Fruit fly (Drosophila melanogaster) whole organism, embryonic: ENCODE results near the gene Lcp65Ab1.

ENCODE experiments used
- CG10209 ChIP-seq: fragments of 200-800 bp; sonication (Bioruptor generic); optimal IDR thresholded peaks from 3 replicates; lab custom pipeline; 2017; ENCODE audit warnings: missing biosample characterization, mild to moderate bottlenecking, missing genetic modification characterization, missing genetic modification reagents
- CG11504 ChIP-seq: fragments of 200-800 bp; sonication (Bioruptor generic); optimal IDR thresholded peaks from 3 replicates; lab custom pipeline; 2019; ENCODE audit warnings: missing biosample characterization, mild to moderate bottlenecking, missing genetic modification characterization, moderate library complexity
- CG12155 ChIP-seq: fragments of 200-800 bp; sonication (Bioruptor generic); optimal IDR thresholded peaks from 3 replicates; lab custom pipeline; 2016; ENCODE audit warnings: missing biosample characterization, missing genetic modification characterization
- CG1233 ChIP-seq: fragments of 200-800 bp; sonication (Bioruptor generic); optimal IDR thresholded peaks from 4 replicates; lab custom pipeline; 2018; ENCODE audit warnings: missing biosample characterization, mild to moderate bottlenecking, missing genetic modification characterization
- CG12391 ChIP-seq: fragments of 200-800 bp; sonication (Bioruptor generic); optimal IDR thresholded peaks from 3 replicates; lab custom pipeline; 2018; ENCODE audit warnings: missing biosample characterization, mild to moderate bottlenecking, missing genetic modification characterization, moderate library complexity
- CG12744 ChIP-seq: fragments of 200-800 bp; sonication (Bioruptor generic); optimal IDR thresholded peaks from 2 replicates; lab custom pipeline; 2016; ENCODE audit warnings: missing biosample characterization, missing genetic modification characterization
- CG13296 ChIP-seq: fragments of 200-800 bp; sonication (Bioruptor generic); optimal IDR thresholded peaks from 3 replicates; lab custom pipeline; 2018; ENCODE audit warnings: missing biosample characterization, mild to moderate bottlenecking, missing genetic modification characterization
- CG13424 ChIP-seq: fragments of 200-800 bp; sonication (Bioruptor generic); optimal IDR thresholded peaks from 2 replicates; lab custom pipeline; 2019; ENCODE audit warnings: missing biosample characterization, mild to moderate bottlenecking, missing genetic modification characterization, moderate library complexity
- CG13624 ChIP-seq: fragments of 200-800 bp; sonication (Bioruptor generic); optimal IDR thresholded peaks from 2 replicates; lab custom pipeline; 2016; ENCODE audit warnings: missing biosample characterization, missing genetic modification characterization
- CG14710 ChIP-seq: fragments of 200-800 bp; sonication (Bioruptor generic); optimal IDR thresholded peaks from 3 replicates; lab custom pipeline; 2019; ENCODE audit warnings: missing biosample characterization, mild to moderate bottlenecking, missing genetic modification characterization, moderate library complexity
- CG17186 ChIP-seq: fragments of 200-800 bp; sonication (Bioruptor generic); optimal IDR thresholded peaks from 3 replicates; lab custom pipeline; 2017; ENCODE audit warnings: missing biosample characterization, missing genetic modification reagents, missing genetic modification characterization
- CG18262 ChIP-seq: fragments of 200-800 bp; optimal IDR thresholded peaks from 3 replicates; lab custom pipeline; 2019; ENCODE audit warnings: missing biosample characterization, mild to moderate bottlenecking, missing genetic modification characterization, moderate library complexity
- CG18619 ChIP-seq: fragments of 200-800 bp; sonication (Bioruptor generic); optimal IDR thresholded peaks from 3 replicates; lab custom pipeline; 2017; ENCODE audit warnings: missing biosample characterization, mild to moderate bottlenecking, missing genetic modification characterization
- CG2712 ChIP-seq: fragments of 200-800 bp; optimal IDR thresholded peaks from 3 replicates; lab custom pipeline; 2019; ENCODE audit warnings: missing biosample characterization, mild to moderate bottlenecking, missing genetic modification characterization, moderate library complexity
- CG30403 ChIP-seq: fragments of 200-800 bp; sonication (Bioruptor generic); optimal IDR thresholded peaks from 3 replicates; lab custom pipeline; 2016; ENCODE audit warnings: missing biosample characterization, missing genetic modification characterization
- CG31388 ChIP-seq: fragments of 200-800 bp; sonication (Bioruptor generic); optimal IDR thresholded peaks from 2 replicates; lab custom pipeline; 2016; ENCODE audit warnings: missing biosample characterization, missing genetic modification characterization
- CG6765 ChIP-seq: fragments of 200-800 bp; sonication (Bioruptor generic); optimal IDR thresholded peaks from 3 replicates; lab custom pipeline; 2017; ENCODE audit warnings: missing biosample characterization, mild to moderate bottlenecking, missing genetic modification characterization
- CG9817 ChIP-seq: fragments of 200-800 bp; sonication (Bioruptor generic); optimal IDR thresholded peaks from 2 replicates; lab custom pipeline; 2018; ENCODE audit warnings: missing biosample characterization, mild to moderate bottlenecking, missing genetic modification characterization, moderate library complexity
- Camta ChIP-seq: fragments of 200-800 bp; sonication (Bioruptor generic); optimal IDR thresholded peaks from 2 replicates; lab custom pipeline; 2016; ENCODE audit warnings: missing biosample characterization, missing genetic modification characterization
- D19A ChIP-seq: fragments of 200-800 bp; optimal IDR thresholded peaks from 3 replicates; lab custom pipeline; 2019; ENCODE audit warnings: missing biosample characterization, mild to moderate bottlenecking, missing genetic modification characterization, moderate library complexity
- Doc2 ChIP-seq: fragments of 200-800 bp; sonication (Bioruptor generic); IDR thresholded peaks from 2 replicates; pipeline ENCODE4 v1.3.6; 2022; ENCODE audit warnings: missing biosample characterization, missing genetic modification characterization
- Doc3 ChIP-seq: fragments of 200-800 bp; sonication (Bioruptor generic); IDR thresholded peaks from 3 replicates; pipeline ENCODE4 v1.3.6; 2022; ENCODE audit warnings: missing biosample characterization, missing genetic modification characterization; ENCODE audit not compliant: partially characterized antibody
- ERR ChIP-seq: fragments of 200-800 bp; sonication (Bioruptor generic); optimal IDR thresholded peaks from 2 replicates; lab custom pipeline; 2016; ENCODE audit warnings: missing biosample characterization, missing genetic modification characterization
- Ets65A ChIP-seq: fragments of 200-800 bp; sonication (Bioruptor generic); peaks from one replicate; lab custom pipeline; 2016; ENCODE audit warnings: missing biosample characterization, missing genetic modification characterization
- HHEX ChIP-seq: fragments of 200-800 bp; sonication (Bioruptor generic); optimal IDR thresholded peaks from 3 replicates; lab custom pipeline; 2017; ENCODE audit warnings: missing biosample characterization, mild to moderate bottlenecking, missing genetic modification characterization, missing genetic modification reagents
- HLH3B ChIP-seq: fragments of 200-800 bp; sonication (Bioruptor generic); IDR thresholded peaks from 2 replicates; pipeline ENCODE4 v1.3.6; 2022; ENCODE audit warnings: missing biosample characterization, missing genetic modification characterization
- Hand ChIP-seq: fragments of 200-800 bp; sonication (Bioruptor generic); optimal IDR thresholded peaks from 2 replicates; lab custom pipeline; 2017; ENCODE audit warnings: mild to moderate bottlenecking, missing biosample characterization, missing genetic modification reagents, missing genetic modification characterization
- Lim3 ChIP-seq: fragments of 200-800 bp; sonication (Bioruptor generic); IDR thresholded peaks from 2 replicates; pipeline ENCODE4 v1.3.6; 2022; ENCODE audit warnings: missing biosample characterization, missing genetic modification characterization
- MBD-R2 ChIP-seq: fragments of 200-800 bp; sonication (Bioruptor generic); IDR thresholded peaks from 2 replicates; pipeline ENCODE4 v1.3.6; 2022; ENCODE audit warnings: missing biosample characterization, missing genetic modification characterization
- MESR4 ChIP-seq: fragments of 200-800 bp; sonication (Bioruptor generic); optimal IDR thresholded peaks from 2 replicates; lab custom pipeline; 2018; ENCODE audit warnings: missing biosample characterization, mild to moderate bottlenecking, missing genetic modification characterization, moderate library complexity
- Max ChIP-seq: fragments of 200-800 bp; sonication (Bioruptor generic); optimal IDR thresholded peaks from 2 replicates; lab custom pipeline; 2016; ENCODE audit warnings: missing biosample characterization, mild to moderate bottlenecking, missing genetic modification characterization
- Pdp1 ChIP-seq, 2 experiments: fragments of 200-800 bp; sonication (Bioruptor generic); optimal IDR thresholded peaks; 3 replicates each; lab custom pipeline; 2016; ENCODE audit warnings: missing biosample characterization in 2 of 2, missing genetic modification characterization in 2 of 2, mild to moderate bottlenecking in 1 of 2, moderate library complexity in 1 of 2
- Ravus ChIP-seq: fragments of 200-800 bp; sonication (Bioruptor generic); IDR thresholded peaks from 2 replicates; pipeline ENCODE4 v1.3.6; 2022; ENCODE audit warnings: missing biosample characterization, missing genetic modification characterization
- Six4 ChIP-seq: fragments of 200-800 bp; sonication (Bioruptor generic); optimal IDR thresholded peaks from 2 replicates; lab custom pipeline; 2016; ENCODE audit warnings: missing biosample characterization, missing genetic modification characterization
- cad ChIP-seq: fragments of >200 bp; optimal IDR thresholded peaks from 2 replicates; lab custom pipeline; 2017; ENCODE audit warnings: missing biosample characterization, missing genetic modification characterization
- crol ChIP-seq: fragments of 200-800 bp; sonication (Bioruptor generic); IDR thresholded peaks from 2 replicates; pipeline ENCODE4 v1.3.6; 2022; ENCODE audit warnings: missing biosample characterization, missing genetic modification characterization
- cwo ChIP-seq: fragments of 200-800 bp; sonication (Bioruptor generic); optimal IDR thresholded peaks from 3 replicates; lab custom pipeline; 2017; ENCODE audit warnings: missing biosample characterization, missing genetic modification characterization, mild to moderate bottlenecking, moderate library complexity, missing genetic modification reagents
- fru ChIP-seq: fragments of >200 bp; optimal IDR thresholded peaks from 2 replicates; lab custom pipeline; 2017
- gem ChIP-seq: fragments of 200-800 bp; sonication (Bioruptor generic); optimal IDR thresholded peaks from 2 replicates; lab custom pipeline; 2019; ENCODE audit warnings: missing biosample characterization, mild to moderate bottlenecking, missing genetic modification characterization, moderate library complexity
- nerfin-2 ChIP-seq: fragments of 200-800 bp; sonication (Bioruptor generic); IDR thresholded peaks from 2 replicates; pipeline ENCODE4 v1.3.6; 2022; ENCODE audit warnings: missing biosample characterization, missing genetic modification characterization; ENCODE audit not compliant: partially characterized antibody
- p53 ChIP-seq: fragments of 200-800 bp; sonication (Bioruptor generic); optimal IDR thresholded peaks from 2 replicates; lab custom pipeline; 2016; ENCODE audit warnings: missing biosample characterization, missing genetic modification characterization
- pita ChIP-seq: fragments of 200-800 bp; sonication (Bioruptor generic); optimal IDR thresholded peaks from 2 replicates; lab custom pipeline; 2017; ENCODE audit warnings: missing biosample characterization, mild to moderate bottlenecking, missing genetic modification characterization
- ro ChIP-seq: fragments of 200-800 bp; sonication (Bioruptor generic); IDR thresholded peaks from 2 replicates; pipeline ENCODE4 v1.3.6; 2022; ENCODE audit warnings: missing biosample characterization, missing genetic modification characterization
- sc ChIP-seq, 3 experiments: fragments of >200 bp in 2 of 3; fragments of 200-800 bp in 1 of 3; sonication (Bioruptor generic) in 1 of 3; optimal IDR thresholded peaks; 2 replicates in 2 of 3; 3 replicates in 1 of 3; lab custom pipeline; 2017; ENCODE audit warnings: mild to moderate bottlenecking in 1 of 3, missing biosample characterization in 1 of 3, missing genetic modification characterization in 1 of 3, missing genetic modification reagents in 1 of 3
- ssp ChIP-seq: fragments of 200-800 bp; sonication (Bioruptor generic); IDR thresholded peaks from 2 replicates; pipeline ENCODE4 v1.3.6; 2022; ENCODE audit warnings: missing biosample characterization, missing genetic modification characterization
- stc ChIP-seq: fragments of 200-800 bp; sonication (Bioruptor generic); IDR thresholded peaks from 2 replicates; pipeline ENCODE4 v1.3.6; 2022; ENCODE audit warnings: missing biosample characterization, missing genetic modification characterization
- tgo ChIP-seq: fragments of 200-800 bp; sonication (Bioruptor generic); IDR thresholded peaks from 3 replicates; pipeline ENCODE4 v1.3.6; 2022; ENCODE audit warnings: missing biosample characterization, missing genetic modification characterization
- tll ChIP-seq, 2 experiments: fragments of 200-800 bp in 1 of 2; fragments of >200 bp in 1 of 2; sonication (Bioruptor generic) in 1 of 2; optimal IDR thresholded peaks; 2 replicates each; lab custom pipeline; 2017 to 2019; ENCODE audit warnings: missing biosample characterization in 2 of 2, missing genetic modification characterization in 2 of 2, mild to moderate bottlenecking in 1 of 2, moderate library complexity in 1 of 2
- trem ChIP-seq: fragments of 200-800 bp; optimal IDR thresholded peaks from 3 replicates; lab custom pipeline; 2019; ENCODE audit warnings: missing biosample characterization, mild to moderate bottlenecking, missing genetic modification characterization, moderate library complexity
- tx ChIP-seq: fragments of 200-800 bp; sonication (Bioruptor generic); optimal IDR thresholded peaks from 2 replicates; lab custom pipeline; 2016; ENCODE audit warnings: missing biosample characterization, missing genetic modification characterization
- wdn ChIP-seq: fragments of 200-800 bp; sonication (Bioruptor generic); IDR thresholded peaks from 2 replicates; pipeline ENCODE4 v1.3.6; 2022; ENCODE audit warnings: missing biosample characterization, missing genetic modification characterization
- wor ChIP-seq: fragments of 200-800 bp; sonication (Bioruptor generic); IDR thresholded peaks from 2 replicates; pipeline ENCODE4 v1.3.6; 2022; ENCODE audit warnings: missing biosample characterization, missing genetic modification characterization

Gene Lcp65Ab1

DNA sequence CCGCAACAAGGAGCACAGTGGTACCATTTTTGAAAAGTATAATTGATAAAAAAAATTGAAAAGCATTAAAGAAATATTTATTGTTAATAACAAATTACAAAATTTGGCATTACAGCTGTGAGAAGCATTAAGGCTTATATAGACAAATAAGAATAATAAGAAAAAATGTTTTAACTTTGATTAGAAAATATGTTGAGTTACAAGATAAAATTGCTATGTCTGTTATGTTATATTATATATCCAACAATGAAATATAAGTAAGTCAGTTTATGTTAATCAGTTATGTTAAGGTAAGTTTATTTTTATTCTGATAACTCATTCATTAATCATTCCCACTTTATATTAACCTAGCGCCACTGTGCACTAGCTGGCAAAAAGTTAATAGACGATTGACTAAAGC lies 10.5 kb downstream of the Lcp65Ab1 start (continued):
- TF ChIP-seq HLH3B (GFP tag; lab: Robert Waterston, UW), result no peak
- TF ChIP-seq CG13424 (tag; lab: Kevin White, UChicago), result peak; percentile 12
- TF ChIP-seq p53, result no peak
- no peak for TF ChIP-seq CG13624 (GFP tag; lab: Kevin White, UChicago)
- TF ChIP-seq MBD-R2 (GFP tag; lab: Robert Waterston, UW), result no peak
- no peak for TF ChIP-seq CG1233 (GFP tag; lab: Kevin White, UChicago)
- TF ChIP-seq D19A, result peak; percentile 35
- TF ChIP-seq tgo, result no peak
- peak; percentile 47 for TF ChIP-seq CG12391 (tag; lab: Kevin White, UChicago)
- TF ChIP-seq sc (optimal IDR thresholded peaks at IDR 0.05; lab: Kevin White, UChicago), result no peak
- no peak for TF ChIP-seq sc (GFP tag; optimal IDR thresholded peaks at IDR 0.05; lab: Kevin White, UChicago)
- TF ChIP-seq cad (GFP tag; lab: Kevin White, UChicago), result no peak
- no peak for TF ChIP-seq CG9817 (tag; lab: Kevin White, UChicago)
- TF ChIP-seq trem, result peak; percentile 16
- TF ChIP-seq Six4, result no peak
- TF ChIP-seq CG12744 (GFP tag; lab: Kevin White, UChicago), result no peak
- no peak for TF ChIP-seq CG6765 (GFP tag; lab: Kevin White, UChicago)
- TF ChIP-seq CG2712 (tag; lab: Kevin White, UChicago), result peak; percentile 65
- TF ChIP-seq wor (GFP tag; lab: Robert Waterston, UW), result no peak
- TF ChIP-seq Pdp1 (GFP tag; optimal IDR thresholded peaks at IDR 0.05; lab: Kevin White, UChicago), result no peak
- TF ChIP-seq ERR (GFP tag; lab: Kevin White, UChicago), result no peak
- no peak for TF ChIP-seq HHEX
- no peak for TF ChIP-seq CG31388 (GFP tag; lab: Kevin White, UChicago)
- TF ChIP-seq CG30403 (GFP tag; lab: Kevin White, UChicago), result peak; percentile 1
- no peak for TF ChIP-seq CG13296 (GFP tag; lab: Kevin White, UChicago)
- TF ChIP-seq cwo, result no peak
- no peak for TF ChIP-seq ro (GFP tag; lab: Robert Waterston, UW)
- TF ChIP-seq MESR4 (GFP tag; lab: Kevin White, UChicago), result no peak
- no peak for TF ChIP-seq tx (GFP tag; lab: Kevin White, UChicago)
- TF ChIP-seq CG18262 (tag; lab: Kevin White, UChicago), result peak; percentile 71
- no peak for TF ChIP-seq Ets65A (GFP tag; lab: Kevin White, UChicago)
- peak; percentile 60 for TF ChIP-seq gem (tag; lab: Kevin White, UChicago)
- TF ChIP-seq CG11504 (tag; lab: Kevin White, UChicago), result no peak
- TF ChIP-seq Camta (GFP tag; lab: Kevin White, UChicago), result no peak
- no peak for TF ChIP-seq wdn (GFP tag; lab: Robert Waterston, UW)
- no peak for TF ChIP-seq fru (lab: Kevin White, UChicago)
- no peak for TF ChIP-seq nerfin-2 (GFP tag; lab: Robert Waterston, UW)
- TF ChIP-seq Doc2, result no peak
- no peak for TF ChIP-seq Doc3 (GFP tag; lab: Robert Waterston, UW)
- no peak for TF ChIP-seq CG18619 (GFP tag; lab: Kevin White, UChicago)
- TF ChIP-seq ssp (GFP tag; lab: Robert Waterston, UW), result no peak
- no peak for TF ChIP-seq CG10209
- no peak for TF ChIP-seq CG12155 (GFP tag; lab: Kevin White, UChicago)
- no peak for TF ChIP-seq pita
- no peak for TF ChIP-seq crol (GFP tag; lab: Robert Waterston, UW)
- TF ChIP-seq Hand (GFP tag; lab: Kevin White, UChicago), result no peak
- TF ChIP-seq Lim3, result no peak
- TF ChIP-seq Ravus (GFP tag; lab: Robert Waterston, UW), result no peak
- no peak for TF ChIP-seq tll (GFP tag; optimal IDR thresholded peaks at IDR 0.05; lab: Kevin White, UChicago)
- TF ChIP-seq stc (GFP tag; lab: Robert Waterston, UW), result no peak
- TF ChIP-seq CG14710 (tag; lab: Kevin White, UChicago), result peak; percentile 58
- TF ChIP-seq CG17186 (GFP tag; lab: Kevin White, UChicago), result no peak
- no peak for TF ChIP-seq Max (GFP tag; lab: Kevin White, UChicago)
